Worm (Caenorhabditis elegans) whole organism, young adult: ENCODE results near the gene F32D8.11.
A peak's percentile ranks its signal among the peaks of the same experiment; 100 is the strongest.

Source experiments
- B0019.2 ChIP-seq: fragments of 200-800 bp; sonication (Bioruptor generic); conservative IDR thresholded peaks from 2 replicates; pipeline ENCODE4 v1.3.6; 2022; ENCODE audit warnings: missing genetic modification reagents, missing genetic modification characterization, missing compliant biosample characterization
- B0035.1 ChIP-seq: sonication (generic microtip); optimal IDR thresholded peaks from 2 replicates; lab custom pipeline; 2016; ENCODE audit warnings: missing genetic modification characterization, mild to moderate bottlenecking, missing compliant biosample characterization, missing genotype, missing genetic modification reagents
- B0336.3 ChIP-seq: fragments of 200-800 bp; sonication (Bioruptor generic); IDR thresholded peaks from 2 replicates; pipeline ENCODE4 v1.3.6; 2022; ENCODE audit warnings: missing genetic modification characterization, missing compliant biosample characterization
- C06A6.2 ChIP-seq: fragments of 200-800 bp; sonication (Bioruptor generic); conservative IDR thresholded peaks from 2 replicates; pipeline ENCODE4 v1.3.6; 2022; ENCODE audit warnings: missing genetic modification characterization, missing compliant biosample characterization
- D2030.7 ChIP-seq: fragments of 200-800 bp; sonication (Bioruptor generic); IDR thresholded peaks from 2 replicates; pipeline ENCODE4 v1.3.6; 2022; ENCODE audit warnings: missing genetic modification reagents, missing genetic modification characterization, missing compliant biosample characterization
- F33H1.4 ChIP-seq: fragments of 200-800 bp; sonication (Bioruptor generic); IDR thresholded peaks from 2 replicates; pipeline ENCODE4 v1.3.6; 2022; ENCODE audit warnings: missing genetic modification reagents, missing genetic modification characterization, missing compliant biosample characterization
- F49E8.2 ChIP-seq: sonication (generic microtip); optimal IDR thresholded peaks from 3 replicates; lab custom pipeline; 2017; ENCODE audit warnings: missing genetic modification characterization, mild to moderate bottlenecking, missing compliant biosample characterization, antibody characterized with exemption, moderate library complexity; ENCODE audit not compliant: insufficient read depth
- T26A5.8 ChIP-seq: sonication (generic microtip); optimal IDR thresholded peaks from 2 replicates; lab custom pipeline; 2016; ENCODE audit warnings: missing genetic modification characterization, missing compliant biosample characterization
- Y56A3A.18 ChIP-seq: fragments of 200-800 bp; sonication (Bioruptor generic); IDR thresholded peaks from 2 replicates; pipeline ENCODE4 v1.3.6; 2022; ENCODE audit warnings: missing genetic modification reagents, missing genetic modification characterization, missing compliant biosample characterization
- ama-1 ChIP-seq, 3 experiments: fragments of 150-350 bp in 1 of 3; sonication (generic microtip) in 2 of 3; optimal IDR thresholded peaks; 2 replicates each; lab custom pipeline; 2014 to 2018; ENCODE audit warnings: missing biosample characterization in 2 of 3, missing genetic modification characterization in 2 of 3, missing genetic modification reagents in 2 of 3
- atf-7 ChIP-seq: sonication (generic microtip); optimal IDR thresholded peaks from 2 replicates; lab custom pipeline; 2017; ENCODE audit warnings: mild to moderate bottlenecking, missing genetic modification characterization, missing compliant biosample characterization
- attf-6 ChIP-seq: fragments of 200-800 bp; sonication (Bioruptor generic); IDR thresholded peaks from 2 replicates; pipeline ENCODE4 v1.3.6; 2022; ENCODE audit warnings: missing genetic modification reagents, missing genetic modification characterization, missing compliant biosample characterization
- bed-1 ChIP-seq: fragments of 200-800 bp; sonication (Bioruptor generic); IDR thresholded peaks from 2 replicates; pipeline ENCODE4 v1.3.6; 2022; ENCODE audit warnings: missing genetic modification reagents, missing genetic modification characterization, missing compliant biosample characterization
- cebp-1 ChIP-seq, 2 experiments: fragments of 200-800 bp in 1 of 2; sonication (Bioruptor generic) in 1 of 2; sonication (generic microtip) in 1 of 2; IDR thresholded peaks in 1 of 2; optimal IDR thresholded peaks in 1 of 2; 2 replicates each; pipeline versions ENCODE4 v1.3.6 to Lab custom; 2017 to 2022; ENCODE audit warnings: missing compliant biosample characterization in 2 of 2, missing genetic modification characterization in 2 of 2, mild to moderate bottlenecking in 1 of 2, missing genetic modification reagents in 1 of 2, moderate library complexity in 1 of 2
- ceh-40 ChIP-seq: fragments of 200-800 bp; sonication (Bioruptor generic); IDR thresholded peaks from 2 replicates; pipeline ENCODE4 v1.3.6; 2022; ENCODE audit warnings: missing genetic modification characterization, missing compliant biosample characterization
- ceh-58 ChIP-seq: fragments of 200-800 bp; sonication (Bioruptor generic); IDR thresholded peaks from 2 replicates; pipeline ENCODE4 v1.3.6; 2022; ENCODE audit warnings: missing genetic modification characterization, missing compliant biosample characterization
- ceh-79 ChIP-seq: sonication (generic microtip); optimal IDR thresholded peaks from 2 replicates; lab custom pipeline; 2017; ENCODE audit warnings: mild to moderate bottlenecking, missing genetic modification characterization, missing compliant biosample characterization
- chd-7 ChIP-seq: sonication (generic microtip); optimal IDR thresholded peaks from 2 replicates; lab custom pipeline; 2016; ENCODE audit warnings: mild to moderate bottlenecking, missing genetic modification characterization, moderate library complexity, missing compliant biosample characterization
- dpl-1 ChIP-seq: fragments of 150-350 bp; optimal IDR thresholded peaks from 2 replicates; lab custom pipeline; 2014; ENCODE audit warnings: missing biosample characterization, missing genetic modification reagents, missing genetic modification characterization
- egl-18 ChIP-seq: fragments of 200-800 bp; sonication (Bioruptor generic); IDR thresholded peaks from 2 replicates; pipeline ENCODE4 v1.3.6; 2022; ENCODE audit warnings: missing genetic modification reagents, missing genetic modification characterization, missing compliant biosample characterization
- egl-44 ChIP-seq: fragments of 200-800 bp; sonication (Bioruptor generic); IDR thresholded peaks from 2 replicates; pipeline ENCODE4 v1.3.6; 2022; ENCODE audit warnings: missing genetic modification reagents, missing genetic modification characterization, missing compliant biosample characterization
- hrde-1 ChIP-seq: sonication (generic microtip); optimal IDR thresholded peaks from 2 replicates; lab custom pipeline; 2016; ENCODE audit warnings: missing genetic modification characterization, mild to moderate bottlenecking, missing compliant biosample characterization, moderate library complexity, missing genotype, missing genetic modification reagents, borderline replicate concordance
- let-607 ChIP-seq, 2 experiments: fragments of 200-800 bp in 1 of 2; sonication (Bioruptor generic) in 1 of 2; sonication (generic microtip) in 1 of 2; optimal IDR thresholded peaks; 2 replicates each; lab custom pipeline; 2016 to 2018; ENCODE audit warnings: mild to moderate bottlenecking in 2 of 2, missing compliant biosample characterization in 2 of 2, missing genetic modification characterization in 2 of 2, moderate library complexity in 2 of 2, missing genotype in 1 of 2
- lir-1 ChIP-seq: fragments of 200-800 bp; sonication (Bioruptor generic); conservative IDR thresholded peaks from 2 replicates; pipeline ENCODE4 v1.3.6; 2022; ENCODE audit warnings: missing genetic modification reagents, missing genetic modification characterization, missing compliant biosample characterization
- madf-3 ChIP-seq: fragments of 200-800 bp; sonication (Bioruptor generic); IDR thresholded peaks from 2 replicates; pipeline ENCODE4 v1.3.6; 2022; ENCODE audit warnings: missing genetic modification reagents, missing genetic modification characterization, missing compliant biosample characterization
- mcd-1 ChIP-seq: fragments of 200-800 bp; sonication (Bioruptor generic); IDR thresholded peaks from 2 replicates; pipeline ENCODE4 v1.3.6; 2022; ENCODE audit warnings: missing genetic modification reagents, missing genetic modification characterization, missing compliant biosample characterization
- mel-28 ChIP-seq: sonication (generic microtip); optimal IDR thresholded peaks from 2 replicates; lab custom pipeline; 2016; ENCODE audit warnings: borderline replicate concordance, mild to moderate bottlenecking, missing genetic modification characterization, missing compliant biosample characterization
- mxl-1 ChIP-seq: sonication (generic microtip); optimal IDR thresholded peaks from 2 replicates; lab custom pipeline; 2016; ENCODE audit warnings: missing genetic modification characterization, missing compliant biosample characterization
- pha-4 ChIP-seq: fragments of 150-350 bp; sonication (generic microtip); optimal IDR thresholded peaks from 2 replicates; lab custom pipeline; 2014; ENCODE audit warnings: missing biosample characterization, missing genetic modification reagents, missing genetic modification characterization
- rec-8 ChIP-seq, 2 experiments: sonication (generic microtip); optimal IDR thresholded peaks; 2 replicates each; lab custom pipeline; 2016; ENCODE audit warnings: mild to moderate bottlenecking in 2 of 2, missing genetic modification characterization in 2 of 2, missing genetic modification reagents in 2 of 2, missing genotype in 2 of 2, missing biosample characterization in 1 of 2, missing compliant biosample characterization in 1 of 2, moderate library complexity in 1 of 2
- rpc-1 ChIP-seq, 2 experiments: fragments of 150-350 bp in 1 of 2; sonication (generic microtip) in 1 of 2; optimal IDR thresholded peaks; 2 replicates each; lab custom pipeline; 2014 to 2018; ENCODE audit warnings: missing biosample characterization in 1 of 2, missing genetic modification characterization in 1 of 2, missing genetic modification reagents in 1 of 2, missing genotype in 1 of 2
- tbp1 ChIP-seq: fragments of 200-800 bp; sonication (Bioruptor generic); optimal IDR thresholded peaks from 2 replicates; lab custom pipeline; 2018; ENCODE audit warnings: mild to moderate bottlenecking, missing genetic modification characterization, missing compliant biosample characterization
- unc-62 ChIP-seq: fragments of 150-350 bp; optimal IDR thresholded peaks from 2 replicates; lab custom pipeline; 2014; ENCODE audit warnings: missing biosample characterization, missing genetic modification reagents, missing genetic modification characterization
- ztf-18 ChIP-seq: sonication (generic microtip); optimal IDR thresholded peaks from 2 replicates; lab custom pipeline; 2016; ENCODE audit warnings: missing genotype, mild to moderate bottlenecking, missing genetic modification characterization, missing compliant biosample characterization
- ztf-22 ChIP-seq: fragments of 200-800 bp; sonication (Bioruptor generic); optimal IDR thresholded peaks from 2 replicates; lab custom pipeline; 2018; ENCODE audit warnings: mild to moderate bottlenecking, missing genetic modification characterization, moderate library complexity, missing compliant biosample characterization
- ztf-26 ChIP-seq: sonication (generic microtip); optimal IDR thresholded peaks from 2 replicates; lab custom pipeline; 2017; ENCODE audit warnings: missing genetic modification characterization, missing compliant biosample characterization
- ztf-6 ChIP-seq: fragments of 200-800 bp; sonication (Bioruptor generic); IDR thresholded peaks from 2 replicates; pipeline ENCODE4 v1.3.6; 2022; ENCODE audit warnings: missing genetic modification reagents, missing genetic modification characterization, missing compliant biosample characterization

F32D8.11 gene

ce11 chrV:10897106-10897171 is 8.0 kb upstream of the F32D8.11 start, which contains the start of gene sec-61.G:
TSS of gene sec-61.G (minus strand) at chrV:10897143.
- TF ChIP-seq lir-1 (GFP tag; lab: Robert Waterston, UW) (no peak), pha-4 (tag; lab: Kevin White, UChicago) (no peak), D2030.7 (no peak), C06A6.2 (GFP tag; lab: Robert Waterston, UW) (no peak), dpl-1 (GFP tag; lab: Kevin White, UChicago) (no peak), B0019.2 (GFP tag; lab: Robert Waterston, UW) (no peak), F33H1.4 (GFP tag; lab: Robert Waterston, UW) (no peak), ceh-40 (GFP tag; lab: Robert Waterston, UW) (no peak), T26A5.8 (tag; lab: Kevin White, UChicago) (no peak), ztf-26 (tag; lab: Kevin White, UChicago) (no peak), rec-8 (tag; optimal IDR thresholded peaks at IDR 0.05; lab: Kevin White, UChicago) (no peak), let-607 (tag; optimal IDR thresholded peaks at IDR 0.05; lab: Kevin White, UChicago) (no peak), egl-18 (no peak), F49E8.2 (tag; lab: Kevin White, UChicago) (no peak), B0035.1 (tag; lab: Kevin White, UChicago) (no peak), Y56A3A.18 (GFP tag; lab: Robert Waterston, UW) (no peak), cebp-1 (GFP tag; IDR thresholded peaks at IDR 0.05; lab: Robert Waterston, UW) (no peak), cebp-1 (tag; optimal IDR thresholded peaks at IDR 0.05; lab: Kevin White, UChicago) (no peak)

- TF ChIP-seq ztf-22 (GFP tag; lab: Kevin White, UChicago) (no peak), rpc-1 (optimal IDR thresholded peaks at IDR 0.05; lab: Kevin White, UChicago) (no peak), rpc-1 (tag; optimal IDR thresholded peaks at IDR 0.05; lab: Kevin White, UChicago) (no peak), unc-62 (GFP tag; lab: Kevin White, UChicago) (no peak), cebp-1 (GFP tag; IDR thresholded peaks at IDR 0.05; lab: Robert Waterston, UW) (no peak), cebp-1 (tag; optimal IDR thresholded peaks at IDR 0.05; lab: Kevin White, UChicago) (no peak), ceh-58 (0 out of 2 replicates have a peak, but pooled peaks have one; percentile 5), Y56A3A.18 (GFP tag; lab: Robert Waterston, UW) (0 out of 2 replicates have a peak, but pooled peaks have one; percentile 10), hrde-1 (tag; lab: Kevin White, UChicago) (no peak), ztf-18 (no peak), mcd-1 (GFP tag; lab: Robert Waterston, UW) (no peak), ceh-79 (no peak), tbp1 (no peak), mel-28 (no peak), mxl-1 (no peak), chd-7 (tag; lab: Kevin White, UChicago) (no peak), ztf-6 (GFP tag; lab: Robert Waterston, UW) (no peak)
Observed at ce11 chrV:10896706-10897105, 7.8 kb upstream of the F32D8.11 start.

ce11 chrV:10896295-10896694 is 7.4 kb upstream of the F32D8.11 start, which contains the start of gene F32D8.13:
TSS of gene F32D8.13 (minus strand) at chrV:10896543.
- TF ChIP-seq egl-44 (GFP tag; lab: Robert Waterston, UW) (no peak), ama-1 (optimal IDR thresholded peaks at IDR 0.05; lab: Kevin White, UChicago) (peak; percentile 58), ama-1 (GFP tag; optimal IDR thresholded peaks at IDR 0.05; lab: Kevin White, UChicago) (no peak), Y56A3A.18 (GFP tag; lab: Robert Waterston, UW) (0 out of 2 replicates have a peak, but pooled peaks have one; percentile 33), attf-6 (0 out of 2 replicates have a peak, but pooled peaks have one; percentile 41), madf-3 (GFP tag; lab: Robert Waterston, UW) (0 out of 2 replicates have a peak, but pooled peaks have one; percentile 3), B0336.3 (GFP tag; lab: Robert Waterston, UW) (0 out of 2 replicates have a peak, but pooled peaks have one; percentile 26), bed-1 (GFP tag; lab: Robert Waterston, UW) (no peak), let-607 (tag; optimal IDR thresholded peaks at IDR 0.05; lab: Kevin White, UChicago) (peak in 1 of 2 experiments; percentile 40), atf-7 (peak; percentile 7)
